Worm (Caenorhabditis elegans): ENCODE measurements around the gene K09C6.3.

ce11 chrV:852184-852583, at the start of gene K09C6.3:
- TF ChIP-seq F13C5.2 (tag; optimal IDR thresholded peaks at IDR 0.05) (no peak), hmbx-1 (tag; optimal IDR thresholded peaks at IDR 0.05) (no peak), ets-7 (tag; optimal IDR thresholded peaks at IDR 0.05) (no peak), ama-1 (optimal IDR thresholded peaks at IDR 0.05) (no peak), aly-1 (tag; optimal IDR thresholded peaks at IDR 0.05) (no peak), B0310.2 (tag; optimal IDR thresholded peaks at IDR 0.05) (no peak), ceh-36 (tag; optimal IDR thresholded peaks at IDR 0.05) (no peak), flt-1 (GFP tag; IDR thresholded peaks at IDR 0.05) (no peak), tbx-37 (GFP tag; conservative IDR thresholded peaks at IDR 0.05) (no peak), hmg-4 (GFP tag; optimal IDR thresholded peaks at IDR 0.05) (no peak)
